Worm (Caenorhabditis elegans): ENCODE measurements around the gene sra-6.

sra-6 gene

ce11 chrII:9540723-9541122 is 9.9 kb downstream of the sra-6 start, which contains the start of gene sra-3:
sra-3 (minus strand) TSS chrII:9540823.
- TF ChIP-seq unc-120 (tag; optimal IDR thresholded peaks at IDR 0.05; ENCODE audit: poor library complexity, severe bottlenecking): no peak
- TF ChIP-seq nhr-237 (tag; optimal IDR thresholded peaks at IDR 0.05): no peak
- TF ChIP-seq snpc-4 (tag; optimal IDR thresholded peaks at IDR 0.05): no peak
- no peak for TF ChIP-seq lin-13 (tag; optimal IDR thresholded peaks at IDR 0.05)
- TF ChIP-seq zip-8 (tag; optimal IDR thresholded peaks at IDR 0.05): no peak
- no peak for TF ChIP-seq lin-32 (GFP tag; optimal IDR thresholded peaks at IDR 0.05)
- no peak for TF ChIP-seq unc-39 (tag; optimal IDR thresholded peaks at IDR 0.05)
- TF ChIP-seq bed-3 (GFP tag; optimal IDR thresholded peaks at IDR 0.05): no peak

ce11 chrII:9537429-9537828 is 13.2 kb downstream of the sra-6 start, which contains the start of gene sra-8:
sra-8 (plus strand) TSS chrII:9537729.
- TF ChIP-seq drap-1 (GFP tag; optimal IDR thresholded peaks at IDR 0.05) (no peak), tbx-8 (GFP tag; optimal IDR thresholded peaks at IDR 0.05) (no peak), ceh-83 (GFP tag; optimal IDR thresholded peaks at IDR 0.05) (no peak), ces-1 (GFP tag; optimal IDR thresholded peaks at IDR 0.05) (no peak), unc-62 (GFP tag; optimal IDR thresholded peaks at IDR 0.05) (no peak), ceh-39 (tag; optimal IDR thresholded peaks at IDR 0.05) (no peak), hlh-1 (tag; optimal IDR thresholded peaks at IDR 0.05) (no peak), ham-2 (GFP tag; optimal IDR thresholded peaks at IDR 0.05) (no peak), zip-8 (tag; optimal IDR thresholded peaks at IDR 0.05) (peak; percentile 51)

- TF ChIP-seq snpc-4 (tag; optimal IDR thresholded peaks at IDR 0.05): no peak
- no peak for TF ChIP-seq M03D4.4 (tag; optimal IDR thresholded peaks at IDR 0.05)
- TF ChIP-seq zip-8 (tag; optimal IDR thresholded peaks at IDR 0.05): no peak
- no peak for TF ChIP-seq nhr-28 (tag; optimal IDR thresholded peaks at IDR 0.05)
- no peak for TF ChIP-seq ztf-11 (tag; optimal IDR thresholded peaks at IDR 0.05)
- no peak for TF ChIP-seq nhr-2 (tag; optimal IDR thresholded peaks at IDR 0.05)
- TF ChIP-seq ceh-43 (GFP tag; optimal IDR thresholded peaks at IDR 0.05): no peak
- TF ChIP-seq mab-5 (tag; optimal IDR thresholded peaks at IDR 0.05): no peak
- no peak for TF ChIP-seq unc-39 (tag; optimal IDR thresholded peaks at IDR 0.05)
- TF ChIP-seq unc-62 (GFP tag; optimal IDR thresholded peaks at IDR 0.05): no peak
- no peak for TF ChIP-seq ceh-39 (tag; optimal IDR thresholded peaks at IDR 0.05)
- no peak for TF ChIP-seq ces-1 (GFP tag; optimal IDR thresholded peaks at IDR 0.05)
- TF ChIP-seq mls-2 (tag; optimal IDR thresholded peaks at IDR 0.05): no peak
- TF ChIP-seq mep-1 (tag; optimal IDR thresholded peaks at IDR 0.05): no peak
- TF ChIP-seq sptf-1 (tag; optimal IDR thresholded peaks at IDR 0.05): no peak
- TF ChIP-seq cnd-1 (tag; optimal IDR thresholded peaks at IDR 0.05): no peak
These were observed 18.6 kb downstream of the sra-6 start, which contains the start of gene sra-9 for ce11 chrII:9532011-9532410. sra-9 (plus strand) TSS chrII:9532311.

DNA sequence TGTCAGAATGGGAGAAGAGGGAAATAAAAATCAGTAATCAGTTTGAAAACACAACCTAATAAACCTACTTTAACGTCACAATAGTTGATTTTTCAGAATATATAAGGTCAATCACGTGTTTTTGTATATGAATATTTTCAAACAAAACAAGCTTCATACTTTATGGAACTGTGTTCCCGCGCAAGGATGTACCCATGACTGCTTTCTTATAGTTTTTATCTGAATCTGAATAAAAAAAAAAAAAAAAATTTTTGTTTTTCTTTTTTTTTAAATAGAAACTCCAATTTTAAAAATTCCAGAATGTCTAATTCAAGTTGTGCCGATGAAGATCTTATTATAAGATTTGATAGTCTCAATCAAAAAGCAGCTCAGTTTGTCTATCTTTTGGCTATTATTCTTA is 22.1 kb downstream of the sra-6 start, which contains the start of gene sra-2:
Gene sra-2, plus strand, starts transcription at position 301 of the 400 bp plus-strand sequence.
- TF ChIP-seq lsy-2 (tag; optimal IDR thresholded peaks at IDR 0.05) (no peak), nhr-28 (tag; optimal IDR thresholded peaks at IDR 0.05) (no peak), ces-1 (GFP tag; optimal IDR thresholded peaks at IDR 0.05) (no peak), nhr-12 (tag; optimal IDR thresholded peaks at IDR 0.05) (no peak)

- no peak for TF ChIP-seq nhr-12 (tag; optimal IDR thresholded peaks at IDR 0.05)
- no peak for TF ChIP-seq hlh-1 (tag; optimal IDR thresholded peaks at IDR 0.05)
- no peak for TF ChIP-seq mab-5 (tag; optimal IDR thresholded peaks at IDR 0.05)
- no peak for TF ChIP-seq ces-1 (GFP tag; optimal IDR thresholded peaks at IDR 0.05)
- no peak for TF ChIP-seq elt-1 (tag; optimal IDR thresholded peaks at IDR 0.05; ENCODE audit: borderline replicate concordance, insufficient read depth)
- TF ChIP-seq sem-2 (GFP tag; optimal IDR thresholded peaks at IDR 0.05): no peak
- TF ChIP-seq ceh-43 (GFP tag; optimal IDR thresholded peaks at IDR 0.05): no peak
- TF ChIP-seq cnd-1 (tag; optimal IDR thresholded peaks at IDR 0.05): no peak
- no peak for TF ChIP-seq lsy-2 (tag; optimal IDR thresholded peaks at IDR 0.05)
- no peak for TF ChIP-seq unc-120 (tag; optimal IDR thresholded peaks at IDR 0.05; ENCODE audit: poor library complexity, severe bottlenecking)
- no peak for TF ChIP-seq lin-13 (tag; optimal IDR thresholded peaks at IDR 0.05)
- TF ChIP-seq drap-1 (GFP tag; optimal IDR thresholded peaks at IDR 0.05): no peak
- no peak for TF ChIP-seq snpc-4 (tag; optimal IDR thresholded peaks at IDR 0.05)
- TF ChIP-seq ztf-11 (tag; optimal IDR thresholded peaks at IDR 0.05): no peak
- no peak for TF ChIP-seq unc-62 (GFP tag; optimal IDR thresholded peaks at IDR 0.05)
These were observed 26.9 kb downstream of the sra-6 start, which contains the start of gene mex-6 for ce11 chrII:9523539-9524224. mex-6 (plus strand) TSS chrII:9524174.
